Worm (Caenorhabditis elegans): ENCODE measurements around the gene old-2.
A peak's percentile ranks its signal among the peaks of the same experiment; 100 is the strongest.

The old-2 gene

DNA sequence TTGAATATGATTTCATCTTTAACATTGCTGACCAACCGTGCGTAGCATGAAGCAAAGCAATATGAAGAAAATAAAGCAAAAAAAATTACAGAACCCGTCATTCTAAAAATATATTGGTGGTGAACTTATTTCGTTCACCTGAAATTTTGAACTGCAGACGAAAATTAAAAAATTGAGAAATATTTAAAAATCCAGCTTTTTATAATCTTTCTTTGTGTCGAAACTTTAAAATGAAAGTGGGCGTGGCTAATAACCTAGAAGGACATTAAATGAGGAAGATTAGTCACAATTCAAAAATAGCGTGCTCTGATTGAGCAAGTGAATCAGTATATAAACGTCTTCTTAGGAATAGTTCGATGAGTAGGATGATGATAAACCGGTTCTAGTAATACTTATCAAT, at the start of gene old-2:
TSS of gene old-2 (minus strand) at position 101 of the 400 bp plus-strand sequence.
- TF ChIP-seq nhr-11 (tag; optimal IDR thresholded peaks at IDR 0.05) (no peak), nhr-23 (tag; optimal IDR thresholded peaks at IDR 0.05) (no peak), ztf-4 (tag; optimal IDR thresholded peaks at IDR 0.05) (no peak), ZK546.5 (tag; optimal IDR thresholded peaks at IDR 0.05) (no peak), tbx-2 (tag; optimal IDR thresholded peaks at IDR 0.05) (no peak)

ce11 chrII:9898744-9899143, 49.3 kb upstream of the old-2 start:
- no peak for TF ChIP-seq aly-2 (tag; optimal IDR thresholded peaks at IDR 0.05)
- no peak for TF ChIP-seq nhr-237 (tag; optimal IDR thresholded peaks at IDR 0.05)
- no peak for TF ChIP-seq elt-2 (tag; optimal IDR thresholded peaks at IDR 0.05)
- no peak for TF ChIP-seq ceh-82 (tag; optimal IDR thresholded peaks at IDR 0.05)
- TF ChIP-seq ZK546.5 (tag; optimal IDR thresholded peaks at IDR 0.05), result no peak
- TF ChIP-seq elt-1 (tag; optimal IDR thresholded peaks at IDR 0.05), result no peak
- no peak for TF ChIP-seq R02D3.7 (tag; optimal IDR thresholded peaks at IDR 0.05)
- TF ChIP-seq lin-15B (tag; optimal IDR thresholded peaks at IDR 0.05), result no peak
- no peak for TF ChIP-seq fos-1 (tag; optimal IDR thresholded peaks at IDR 0.05)
- no peak for TF ChIP-seq nhr-77 (tag; optimal IDR thresholded peaks at IDR 0.05)
- TF ChIP-seq jun-1 (tag; optimal IDR thresholded peaks at IDR 0.05), result no peak
- TF ChIP-seq tbx-2 (tag; optimal IDR thresholded peaks at IDR 0.05), result no peak
- no peak for TF ChIP-seq ceh-28 (tag; optimal IDR thresholded peaks at IDR 0.05)

DNA sequence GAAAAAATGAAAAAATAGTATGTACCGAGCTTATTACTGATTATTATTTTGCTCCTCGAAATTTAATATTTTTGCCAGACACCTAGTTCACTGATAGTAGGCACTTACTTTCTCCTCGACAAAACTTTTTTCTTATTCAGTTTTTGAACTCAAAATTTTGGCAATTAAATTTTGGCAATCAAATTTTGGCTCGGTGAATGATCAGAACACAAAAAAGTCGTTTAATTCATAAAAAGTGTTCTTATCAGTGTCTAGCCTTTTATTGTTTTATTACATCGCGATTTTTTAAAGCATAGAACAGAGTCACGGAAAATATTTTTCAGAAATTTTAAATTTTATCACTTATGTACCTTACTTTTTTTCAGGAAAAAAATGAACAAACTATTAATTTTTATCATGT, 45.8 kb upstream of the old-2 start:
- TF ChIP-seq ztf-11 (tag; optimal IDR thresholded peaks at IDR 0.05) (no peak), elt-2 (tag; optimal IDR thresholded peaks at IDR 0.05) (peak; percentile 72), lsy-12 (tag; optimal IDR thresholded peaks at IDR 0.05) (no peak), pqm-1 (tag; optimal IDR thresholded peaks at IDR 0.05) (peak; percentile 58)

ce11 chrII:9894435-9894834, 45.0 kb upstream of the old-2 start, which contains the start of gene F26C11.1:
Gene F26C11.1 (plus strand): TSS chrII:9894735.
- no peak for TF ChIP-seq sea-2 (GFP tag; optimal IDR thresholded peaks at IDR 0.05)
- no peak for TF ChIP-seq nhr-77 (tag; optimal IDR thresholded peaks at IDR 0.05)
- TF ChIP-seq unc-62 (GFP tag; optimal IDR thresholded peaks at IDR 0.05), result no peak
- TF ChIP-seq unc-39 (tag; optimal IDR thresholded peaks at IDR 0.05), result no peak
- TF ChIP-seq ceh-9 (tag; optimal IDR thresholded peaks at IDR 0.05), result no peak
- no peak for TF ChIP-seq nhr-237 (tag; optimal IDR thresholded peaks at IDR 0.05)
- TF ChIP-seq fkh-2 (tag; optimal IDR thresholded peaks at IDR 0.05), result no peak
- TF ChIP-seq zag-1 (tag; optimal IDR thresholded peaks at IDR 0.05), result no peak
- TF ChIP-seq egl-5 (tag; optimal IDR thresholded peaks at IDR 0.05), result no peak
- TF ChIP-seq elt-3 (tag; optimal IDR thresholded peaks at IDR 0.05), result no peak
- TF ChIP-seq nhr-43 (tag; optimal IDR thresholded peaks at IDR 0.05; ENCODE audit: poor library complexity, severe bottlenecking), result no peak
- TF ChIP-seq mml-1 (tag; optimal IDR thresholded peaks at IDR 0.05), result no peak
- no peak for TF ChIP-seq nhr-28 (tag; optimal IDR thresholded peaks at IDR 0.05)
- no peak for TF ChIP-seq tbx-2 (tag; optimal IDR thresholded peaks at IDR 0.05)
- no peak for TF ChIP-seq nhr-67 (tag; optimal IDR thresholded peaks at IDR 0.05)
- no peak for TF ChIP-seq nhr-25 (tag; optimal IDR thresholded peaks at IDR 0.05)
- TF ChIP-seq daf-12 (tag; optimal IDR thresholded peaks at IDR 0.05), result no peak

DNA sequence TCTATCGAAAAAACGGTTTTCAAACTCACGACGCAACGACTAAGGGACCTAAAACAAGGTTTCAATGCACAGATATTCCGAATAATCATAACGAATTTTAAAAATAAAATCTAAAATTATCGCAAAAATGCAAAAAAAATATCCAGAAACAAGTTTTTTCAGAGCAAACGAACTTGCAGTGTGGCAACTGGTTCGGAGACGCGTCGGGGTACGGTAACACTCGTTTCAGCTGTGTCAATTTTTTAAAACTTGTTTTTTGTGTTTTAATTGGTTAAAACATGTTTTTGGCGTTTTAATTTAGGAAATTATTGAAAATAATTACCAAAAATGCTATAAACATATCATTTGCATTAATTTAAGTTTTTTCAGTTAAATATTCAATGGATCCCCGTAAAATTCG, 43.0 kb upstream of the old-2 start, which contains the start of gene C08H9.16:
TSS of gene C08H9.16 (plus strand) at position 370 of the 400 bp plus-strand sequence.
- TF ChIP-seq nhr-77 (tag; optimal IDR thresholded peaks at IDR 0.05) (peak; percentile 17), nhr-43 (tag; optimal IDR thresholded peaks at IDR 0.05; ENCODE audit: poor library complexity, severe bottlenecking) (peak; percentile 37), ztf-11 (tag; optimal IDR thresholded peaks at IDR 0.05) (no peak), nfya-1 (tag; optimal IDR thresholded peaks at IDR 0.05; ENCODE audit: insufficient read depth) (peak; percentile 97), ceh-16 (tag; optimal IDR thresholded peaks at IDR 0.05) (no peak), pqm-1 (tag; optimal IDR thresholded peaks at IDR 0.05) (no peak), lin-39 (tag; optimal IDR thresholded peaks at IDR 0.05) (peak; percentile 14), nhr-25 (tag; optimal IDR thresholded peaks at IDR 0.05) (peak; percentile 26), nhr-12 (tag; optimal IDR thresholded peaks at IDR 0.05) (no peak), elt-1 (tag; optimal IDR thresholded peaks at IDR 0.05) (no peak), elt-2 (tag; optimal IDR thresholded peaks at IDR 0.05) (peak; percentile 21), ceh-28 (tag; optimal IDR thresholded peaks at IDR 0.05) (peak; percentile 14), zag-1 (tag; optimal IDR thresholded peaks at IDR 0.05) (no peak), pha-4 (tag; optimal IDR thresholded peaks at IDR 0.05) (peak; percentile 78), egl-5 (tag; optimal IDR thresholded peaks at IDR 0.05) (peak; percentile 9), lin-15B (tag; optimal IDR thresholded peaks at IDR 0.05) (peak; percentile 52), nhr-23 (tag; optimal IDR thresholded peaks at IDR 0.05) (peak; percentile 87), snpc-4 (tag; optimal IDR thresholded peaks at IDR 0.05) (peak; percentile 69), hmg-11 (tag; optimal IDR thresholded peaks at IDR 0.05) (peak; percentile 52), jun-1 (tag; optimal IDR thresholded peaks at IDR 0.05) (no peak), R02D3.7 (tag; optimal IDR thresholded peaks at IDR 0.05) (peak; percentile 28), daf-12 (tag; optimal IDR thresholded peaks at IDR 0.05) (no peak)

All from whole organism, L3 larva.